Worm (Caenorhabditis elegans): ENCODE data around the gene atz-1.
"Not testable (repeated sequence)": the region's sequence is repeated elsewhere in the genome, so short reads cannot be mapped to it uniquely, and the experiment has no call there.

The atz-1 gene

ce11 chrIV:12349639-12350038 lies 26.3 kb downstream of the atz-1 start, which contains the start of gene best-22:
Gene best-22 (plus strand): TSS chrIV:12349939.
- TF ChIP-seq him-1 (tag; optimal IDR thresholded peaks at IDR 0.05) (no peak), W03F9.2 (tag; optimal IDR thresholded peaks at IDR 0.05) (no peak), dao-5 (tag; optimal IDR thresholded peaks at IDR 0.05) (no peak)

ce11 chrIV:12340885-12341284 lies 35.0 kb downstream of the atz-1 start:
- TF ChIP-seq W03F9.2 (tag; optimal IDR thresholded peaks at IDR 0.05) (no peak), dao-5 (tag; optimal IDR thresholded peaks at IDR 0.05) (no peak), him-1 (tag; optimal IDR thresholded peaks at IDR 0.05) (no peak)

- TF ChIP-seq him-1 (tag; optimal IDR thresholded peaks at IDR 0.05): no peak
- no peak for TF ChIP-seq W03F9.2 (tag; optimal IDR thresholded peaks at IDR 0.05)
- TF ChIP-seq dao-5 (tag; optimal IDR thresholded peaks at IDR 0.05): no peak
These were observed 38.9 kb downstream of the atz-1 start, which contains the start of the genes F19B6.10 and wht-5 for ce11 chrIV:12336893-12337627. Gene F19B6.10 (plus strand): TSS chrIV:12337193. Gene wht-5 (plus strand): TSS chrIV:12337577.

ce11 chrIV:12335798-12336197 lies 40.1 kb downstream of the atz-1 start, which contains the start of gene F19B6.1:
Gene F19B6.1 (minus strand): TSS chrIV:12336075.
- TF ChIP-seq W03F9.2 (tag; optimal IDR thresholded peaks at IDR 0.05) (no peak), dao-5 (tag; optimal IDR thresholded peaks at IDR 0.05) (no peak), him-1 (tag; optimal IDR thresholded peaks at IDR 0.05) (no peak)

- no peak for TF ChIP-seq W03F9.2 (tag; optimal IDR thresholded peaks at IDR 0.05)
- no peak for TF ChIP-seq dao-5 (tag; optimal IDR thresholded peaks at IDR 0.05)
- no peak for TF ChIP-seq him-1 (tag; optimal IDR thresholded peaks at IDR 0.05)
These were observed 40.7 kb downstream of the atz-1 start for ce11 chrIV:12335248-12335647.

ce11 chrIV:12334708-12335107 lies 41.2 kb downstream of the atz-1 start:
- TF ChIP-seq him-1 (tag; optimal IDR thresholded peaks at IDR 0.05): no peak
- TF ChIP-seq dao-5 (tag; optimal IDR thresholded peaks at IDR 0.05): no peak
- TF ChIP-seq W03F9.2 (tag; optimal IDR thresholded peaks at IDR 0.05): no peak

ce11 chrIV:12334142-12334541 lies 41.8 kb downstream of the atz-1 start:
- no peak for TF ChIP-seq W03F9.2 (tag; optimal IDR thresholded peaks at IDR 0.05)
- no peak for TF ChIP-seq dao-5 (tag; optimal IDR thresholded peaks at IDR 0.05)
- no peak for TF ChIP-seq him-1 (tag; optimal IDR thresholded peaks at IDR 0.05)

- TF ChIP-seq dao-5 (tag; optimal IDR thresholded peaks at IDR 0.05): no peak
- no peak for TF ChIP-seq him-1 (tag; optimal IDR thresholded peaks at IDR 0.05)
- TF ChIP-seq W03F9.2 (tag; optimal IDR thresholded peaks at IDR 0.05): no peak
These were observed 45.0 kb downstream of the atz-1 start, which contains the start of gene ufd-1 for ce11 chrIV:12330840-12331359. Gene ufd-1 (minus strand): TSS chrIV:12330890.

ce11 chrIV:12326932-12327331 lies 49.0 kb downstream of the atz-1 start, which contains the start of gene F19B6.3:
Gene F19B6.3 (plus strand): TSS chrIV:12327232.
- TF ChIP-seq W03F9.2, dao-5, him-1 (tag; optimal IDR thresholded peaks at IDR 0.05): not testable (repeated sequence)
